Fruit fly (Drosophila melanogaster): ENCODE data around the gene Dhfr.
A peak's percentile ranks its signal among the peaks of the same experiment; 100 is the strongest.

The Dhfr gene

dm6 chr3R:16442937-16443336 is 38.0 kb upstream of the Dhfr start, which contains the start of the genes Ttc1 and CG14882 (continued):
- TF ChIP-seq CG15011 (GFP tag; optimal IDR thresholded peaks at IDR 0.05) (no peak), sens (GFP tag) (peak; percentile 98), Rfx (GFP tag; IDR thresholded peaks at IDR 0.05) (peak; percentile 94), CG17802 (tag; optimal IDR thresholded peaks at IDR 0.05) (no peak), cwo (GFP tag; optimal IDR thresholded peaks at IDR 0.05) (peak; percentile 68), da (GFP tag; optimal IDR thresholded peaks at IDR 0.05) (peak; percentile 48), Xbp1 (GFP tag; optimal IDR thresholded peaks at IDR 0.05) (peak; percentile 90), CG13424 (tag; optimal IDR thresholded peaks at IDR 0.05) (peak; percentile 84), CG7987 (GFP tag; optimal IDR thresholded peaks at IDR 0.05) (peak; percentile 24), sisA (GFP tag; IDR thresholded peaks at IDR 0.05) (peak; percentile 53; the same call in 1 of the 2 replicates), cad (GFP tag; optimal IDR thresholded peaks at IDR 0.05) (no peak), Bteb2 (GFP tag; optimal IDR thresholded peaks at IDR 0.05) (peak; percentile 92), fd3F (GFP tag; optimal IDR thresholded peaks at IDR 0.05) (peak; percentile 73), CG16863 (GFP tag; optimal IDR thresholded peaks at IDR 0.05) (peak; percentile 87), toy (GFP tag; IDR thresholded peaks at IDR 0.05) (0 out of 2 replicates have a peak, but pooled peaks have one; percentile 34), ara (GFP tag; IDR thresholded peaks at IDR 0.05) (peak; percentile 66), nau (GFP tag; optimal IDR thresholded peaks at IDR 0.05) (no peak), CG1602 (GFP tag; optimal IDR thresholded peaks at IDR 0.05) (peak; percentile 84), hth (optimal IDR thresholded peaks at IDR 0.05) (no peak), D (optimal IDR thresholded peaks at IDR 0.05) (no peak), D (GFP tag; optimal IDR thresholded peaks at IDR 0.05) (peak; percentile 54), crc (GFP tag; optimal IDR thresholded peaks at IDR 0.05) (peak; percentile 61), vfl (GFP tag; optimal IDR thresholded peaks at IDR 0.05) (peak; percentile 84), shn (GFP tag; optimal IDR thresholded peaks at IDR 0.05) (peak; percentile 78), tin (GFP tag; optimal IDR thresholded peaks at IDR 0.05) (peak; percentile 67), cg (GFP tag; optimal IDR thresholded peaks at IDR 0.05) (no peak), NC2α (GFP tag; optimal IDR thresholded peaks at IDR 0.05) (peak; percentile 72), crp (GFP tag; optimal IDR thresholded peaks at IDR 0.05) (peak in 1 of 2 experiments; percentile 57), CG14014 (GFP tag; IDR thresholded peaks at IDR 0.05) (peak; percentile 93), unpg (GFP tag; optimal IDR thresholded peaks at IDR 0.05) (peak; percentile 86), Nf-YA (GFP tag; IDR thresholded peaks at IDR 0.05) (no peak), Bgb (GFP tag; IDR thresholded peaks at IDR 0.05; ENCODE audit: partially characterized antibody) (peak; percentile 63), so (GFP tag; IDR thresholded peaks at IDR 0.05) (peak; percentile 90), sna (GFP tag; IDR thresholded peaks at IDR 0.05; ENCODE audit: partially characterized antibody) (peak; percentile 57), lov (optimal IDR thresholded peaks at IDR 0.05) (no peak), lov (GFP tag; IDR thresholded peaks at IDR 0.05) (no peak), CG15479 (GFP tag; optimal IDR thresholded peaks at IDR 0.05) (no peak), CG11504 (tag; optimal IDR thresholded peaks at IDR 0.05) (no peak), psq (GFP tag; optimal IDR thresholded peaks at IDR 0.05) (peak; percentile 68), CG11085 (GFP tag; IDR thresholded peaks at IDR 0.05) (peak; percentile 88), knrl (GFP tag; IDR thresholded peaks at IDR 0.05; ENCODE audit: partially characterized antibody) (peak; percentile 36; the same call in 2 of the 3 replicates), CG12219 (GFP tag; optimal IDR thresholded peaks at IDR 0.05) (peak; percentile 35), CG2120 (GFP tag; optimal IDR thresholded peaks at IDR 0.05) (peak; percentile 95), al (GFP tag; IDR thresholded peaks at IDR 0.05) (peak; percentile 59), ftz-f1 (GFP tag; optimal IDR thresholded peaks at IDR 0.05) (peak; percentile 57), ERR (GFP tag; optimal IDR thresholded peaks at IDR 0.05) (peak; percentile 79), CG7357 (GFP tag; IDR thresholded peaks at IDR 0.05) (no peak), CG14860 (GFP tag; IDR thresholded peaks at IDR 0.05; ENCODE audit: partially characterized antibody) (0 out of 3 replicates have a peak, but pooled peaks have one; percentile 6), Dip2 (GFP tag; IDR thresholded peaks at IDR 0.05) (no peak), Eip74EF (GFP tag; optimal IDR thresholded peaks at IDR 0.05) (no peak), gem (tag; optimal IDR thresholded peaks at IDR 0.05) (peak; percentile 91)
